Worm (Caenorhabditis elegans) whole organism, late embryonic: ENCODE measurements around the gene idpc-6.

Experiments used
- K02D7.2 ChIP-seq: sonication (generic microtip); optimal IDR thresholded peaks from 2 replicates; lab custom pipeline; 2017; ENCODE audit warnings: mild to moderate bottlenecking, missing genetic modification characterization, missing compliant biosample characterization
- K09A11.1 ChIP-seq: sonication (generic microtip); optimal IDR thresholded peaks from 2 replicates; lab custom pipeline; 2017; ENCODE audit warnings: antibody characterized with exemption, mild to moderate bottlenecking, missing genetic modification characterization, missing compliant biosample characterization; ENCODE audit not compliant: insufficient read depth
- ceh-22 ChIP-seq: sonication (generic microtip); optimal IDR thresholded peaks from 2 replicates; lab custom pipeline; 2017; ENCODE audit warnings: missing biosample characterization, missing genetic modification characterization
- ceh-24 ChIP-seq: sonication (generic microtip); optimal IDR thresholded peaks from 2 replicates; lab custom pipeline; 2016; ENCODE audit warnings: mild to moderate bottlenecking, missing genetic modification characterization, missing compliant biosample characterization
- ceh-9 ChIP-seq: sonication (generic microtip); optimal IDR thresholded peaks from 2 replicates; lab custom pipeline; 2016; ENCODE audit warnings: mild to moderate bottlenecking, missing genetic modification characterization, inconsistent platforms, missing compliant biosample characterization
- fkh-10 ChIP-seq: fragments of 150-350 bp; optimal IDR thresholded peaks from 2 replicates; lab custom pipeline; 2014; ENCODE audit warnings: missing biosample characterization, missing genetic modification reagents, missing genetic modification characterization
- nfya-1 ChIP-seq: sonication (generic microtip); optimal IDR thresholded peaks from 2 replicates; lab custom pipeline; 2017; ENCODE audit warnings: missing genetic modification characterization, mild to moderate bottlenecking, missing compliant biosample characterization, antibody characterized with exemption, moderate library complexity
- ref-2 ChIP-seq: sonication (generic microtip); optimal IDR thresholded peaks from 2 replicates; lab custom pipeline; 2016; ENCODE audit warnings: missing genetic modification characterization, missing compliant biosample characterization

DNA sequence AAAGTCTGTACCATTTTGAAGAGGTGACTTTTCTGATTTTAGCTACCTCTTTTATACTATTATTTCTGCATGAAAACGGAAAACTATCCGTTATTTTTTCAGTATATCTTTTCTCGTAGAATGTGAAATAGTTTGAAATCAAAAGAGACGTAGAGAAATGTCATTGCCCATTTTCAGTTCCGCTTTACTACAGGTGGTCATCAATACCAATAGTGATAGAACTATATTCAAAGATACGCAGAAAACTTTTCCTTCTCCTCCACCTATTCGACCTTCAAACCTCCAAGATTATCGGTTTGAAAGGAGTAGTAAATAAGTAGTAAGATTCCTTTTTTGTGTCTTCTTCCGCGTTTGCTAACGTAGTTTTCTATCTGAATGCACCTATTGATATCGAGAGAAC lies 13.4 kb downstream of the idpc-6 start, which contains the start of gene col-147:
- TF ChIP-seq fkh-10 (no peak), ref-2 (tag; lab: Kevin White, UChicago) (no peak), K02D7.2 (tag; lab: Kevin White, UChicago) (no peak), ceh-22 (no peak), K09A11.1 (no peak), nfya-1 (tag; lab: Kevin White, UChicago) (no peak), ceh-24 (tag; lab: Kevin White, UChicago) (no peak), ceh-9 (tag; lab: Kevin White, UChicago) (no peak)
